Worm (Caenorhabditis elegans) whole organism, mixed stage, embryonic: ENCODE data around the gene T19H5.6.

Experiments used
- elt-1 ChIP-seq: sonication (generic microtip); optimal IDR thresholded peaks from 2 replicates; lab custom pipeline; 2017; ENCODE audit warnings: missing genetic modification characterization, mild to moderate bottlenecking, missing compliant biosample characterization, antibody characterized with exemption, moderate library complexity, borderline replicate concordance; ENCODE audit not compliant: insufficient read depth
- pha-4 ChIP-seq: fragments of 150-350 bp; optimal IDR thresholded peaks from 2 replicates; lab custom pipeline; 2018; ENCODE audit warnings: missing biosample characterization, missing genetic modification reagents, missing genetic modification characterization
- snpc-4 ChIP-seq: fragments of 150-350 bp; optimal IDR thresholded peaks from 2 replicates; lab custom pipeline; 2014; ENCODE audit warnings: missing biosample characterization, missing genetic modification characterization
- tbx-8 ChIP-seq: fragments of 200-800 bp; sonication (Bioruptor generic); optimal IDR thresholded peaks from 2 replicates; lab custom pipeline; 2018; ENCODE audit warnings: mild to moderate bottlenecking, missing genetic modification characterization, moderate library complexity, missing compliant biosample characterization

ce11 chrII:9447965-9448364, 22.1 kb downstream of the T19H5.6 start, which contains the start of gene chil-18:
- TF ChIP-seq tbx-8 (GFP tag; lab: Kevin White, UChicago) (no peak), pha-4 (no peak), elt-1 (tag; lab: Kevin White, UChicago) (no peak), snpc-4 (tag; lab: Kevin White, UChicago) (no peak)
